Fruit fly (Drosophila melanogaster) whole organism: ENCODE data around the gene CG18547.

Experiments
- CG8478 ChIP-seq: fragments of >200 bp; optimal IDR thresholded peaks from 2 replicates; lab custom pipeline; 2018; ENCODE audit warnings: inconsistent platforms
- Dll ChIP-seq: fragments of >200 bp; optimal IDR thresholded peaks from 2 replicates; lab custom pipeline; 2017
- EcR ChIP-seq, 2 experiments: fragments of >200 bp; optimal IDR thresholded peaks; 2 replicates each; lab custom pipeline; 2017; ENCODE audit warnings: missing biosample characterization in 2 of 2, missing genetic modification characterization in 2 of 2, missing genetic modification reagents in 2 of 2
- pan ChIP-seq: fragments of >200 bp; optimal IDR thresholded peaks from 2 replicates; lab custom pipeline; 2017
- psq ChIP-seq: fragments of >200 bp; optimal IDR thresholded peaks from 2 replicates; lab custom pipeline; 2017
- usp ChIP-seq: fragments of >200 bp; optimal IDR thresholded peaks from 2 replicates; lab custom pipeline; 2017; ENCODE audit warnings: missing biosample characterization, missing genetic modification characterization, mixed read lengths

CG18547 gene

DNA sequence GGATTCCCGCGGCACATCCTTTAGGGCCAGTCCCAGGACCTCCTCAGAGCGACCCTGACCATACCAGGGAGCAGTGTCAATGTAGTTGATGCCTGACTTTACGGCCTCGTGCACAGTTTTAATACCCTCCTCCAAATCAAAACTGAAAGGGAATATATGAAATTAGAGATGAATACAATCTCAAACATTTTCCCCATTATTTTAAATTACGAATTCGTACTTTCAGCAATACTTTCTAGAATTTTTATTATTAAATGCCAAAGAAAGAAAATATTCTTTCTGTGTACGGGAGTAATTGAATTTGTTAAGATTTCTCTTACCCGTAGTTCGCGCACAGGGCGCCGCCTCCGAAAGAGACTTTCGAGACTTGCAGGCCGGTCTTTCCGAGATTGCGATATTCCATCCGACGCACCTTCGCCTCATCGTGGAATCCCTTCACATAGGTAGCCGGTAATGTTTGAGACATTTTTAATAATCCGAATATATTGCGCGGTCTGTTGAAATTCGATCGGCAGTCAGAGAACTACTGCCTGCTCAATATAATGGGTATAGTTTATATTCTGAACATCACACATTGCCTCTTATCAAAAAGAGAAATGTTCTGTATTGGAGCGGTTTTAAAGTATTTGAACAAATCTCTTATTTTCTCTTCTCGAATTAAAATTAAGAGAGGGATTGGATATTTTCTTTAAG lies at the start of gene CG18547:
Gene CG18547 (minus strand): TSS at position 512 of the 693 bp plus-strand sequence.
- TF ChIP-seq Dll (lab: Kevin White, UChicago): no peak
- TF ChIP-seq pan: no peak
- no peak for TF ChIP-seq CG8478
- TF ChIP-seq usp: no peak
- TF ChIP-seq psq (lab: Kevin White, UChicago): no peak
- TF ChIP-seq EcR (GFP tag; optimal IDR thresholded peaks at IDR 0.05; lab: Kevin White, UChicago): no peak

DNA sequence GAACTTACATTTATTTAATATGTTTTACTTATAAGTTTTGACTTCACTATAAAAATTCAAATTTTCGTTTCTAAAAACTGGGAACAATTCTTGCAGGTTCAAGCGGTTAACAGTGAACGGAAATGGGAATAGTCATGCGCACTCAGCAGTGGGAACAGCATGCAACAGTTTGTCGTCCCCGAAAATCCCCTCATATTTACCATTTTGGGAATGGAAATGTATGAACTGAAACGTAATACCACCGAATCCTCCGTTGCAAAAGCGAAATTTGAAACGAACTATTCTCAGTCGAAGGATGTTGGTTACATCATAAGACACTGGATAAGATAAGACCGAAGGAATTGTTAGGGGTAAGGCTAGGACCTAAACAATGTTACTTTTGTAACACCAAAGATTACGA lies 40.8 kb upstream of the CG18547 start:
- TF ChIP-seq EcR (GFP tag; optimal IDR thresholded peaks at IDR 0.05; lab: Kevin White, UChicago) (no peak), Dll (lab: Kevin White, UChicago) (no peak), CG8478 (no peak), pan (no peak), psq (lab: Kevin White, UChicago) (no peak), usp (no peak)

DNA sequence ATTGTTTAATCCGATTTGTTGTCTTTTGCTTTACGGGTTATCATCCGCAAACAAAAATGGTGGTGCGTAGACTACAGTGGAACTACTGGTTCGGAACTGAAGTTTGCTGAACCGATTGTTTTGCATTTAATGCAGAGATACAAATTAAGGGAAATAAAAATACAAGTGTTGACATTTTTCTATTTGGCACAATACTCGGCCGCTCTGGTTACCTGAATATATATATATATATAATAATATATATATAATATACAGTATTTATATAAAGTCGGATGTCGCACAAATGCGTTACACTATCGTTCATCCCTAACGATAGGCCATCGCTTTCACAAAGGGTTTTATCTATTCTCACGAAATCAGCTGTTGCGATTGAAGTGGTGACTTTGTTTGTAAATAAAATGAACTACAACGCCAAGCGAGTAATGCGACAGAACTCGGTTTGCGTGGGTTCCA lies 36.7 kb upstream of the CG18547 start, which contains the start of the genes DCAF12 and Spt3:
Gene DCAF12 (minus strand): TSS at position 204 of the 453 bp plus-strand sequence.
Gene Spt3 (plus strand): TSS at position 329 of the 453 bp plus-strand sequence.
- TF ChIP-seq psq (lab: Kevin White, UChicago): no peak
- no peak for TF ChIP-seq pan
- TF ChIP-seq Dll (lab: Kevin White, UChicago): no peak
- TF ChIP-seq usp: no peak
- TF ChIP-seq CG8478: no peak
- no peak for TF ChIP-seq EcR (GFP tag; optimal IDR thresholded peaks at IDR 0.05; lab: Kevin White, UChicago)

DNA sequence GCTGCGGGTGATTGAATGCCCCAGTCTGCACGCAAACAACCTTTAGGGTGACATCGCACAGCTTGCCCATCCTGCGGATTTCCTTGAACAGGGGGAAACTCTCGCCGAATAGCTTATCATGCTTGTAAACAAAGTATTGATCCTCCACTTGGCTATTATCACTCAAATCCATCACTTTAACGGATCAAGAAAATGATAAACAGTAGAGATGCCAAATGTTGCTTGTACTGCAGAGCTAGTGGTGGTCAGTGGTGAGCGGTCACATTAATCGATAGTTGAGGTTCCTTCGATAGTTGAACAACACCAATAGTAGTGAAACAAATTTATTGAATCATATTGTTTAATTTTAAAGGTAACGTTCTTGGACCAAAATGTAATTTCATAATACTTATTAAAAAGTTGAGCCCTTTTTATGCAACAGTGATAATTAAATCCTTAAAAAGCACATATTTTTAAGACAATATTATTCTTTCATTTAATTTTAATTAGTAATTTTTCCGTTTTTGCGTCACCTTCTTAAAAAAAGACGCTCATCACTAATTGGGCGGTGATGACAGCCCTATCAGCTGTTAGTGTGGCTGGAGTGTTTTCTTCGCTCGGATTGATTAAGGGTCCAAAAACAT lies 30.1 kb upstream of the CG18547 start, which contains the start of the genes KLHL18 and GCC185:
Gene KLHL18 (minus strand): TSS at position 233 of the 623 bp plus-strand sequence.
Gene GCC185 (plus strand): TSS at position 571 of the 623 bp plus-strand sequence.
- TF ChIP-seq pan: no peak

DNA sequence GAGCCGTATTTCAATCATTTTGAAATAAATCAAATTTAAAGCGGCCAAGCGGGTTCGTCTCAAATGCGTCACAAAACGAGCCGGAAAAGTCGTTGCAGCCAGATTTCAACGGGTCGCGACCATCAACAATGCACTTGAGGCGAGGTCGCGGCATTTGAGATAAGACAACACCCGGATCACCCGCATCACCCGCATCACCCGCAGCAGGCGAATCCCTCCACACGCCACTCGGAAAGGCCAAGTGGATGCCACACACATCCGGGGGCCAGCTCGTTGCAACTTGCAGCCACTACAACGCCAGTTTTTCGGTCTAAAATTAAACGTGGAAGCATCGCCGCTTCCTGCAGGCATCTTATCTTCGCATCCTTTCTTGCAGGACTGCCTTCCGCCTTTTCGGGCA lies 26.2 kb upstream of the CG18547 start:
- TF ChIP-seq usp (no peak), EcR (GFP tag; optimal IDR thresholded peaks at IDR 0.05; lab: Kevin White, UChicago) (no peak), CG8478 (no peak), pan (no peak), psq (lab: Kevin White, UChicago) (no peak), Dll (lab: Kevin White, UChicago) (no peak)

DNA sequence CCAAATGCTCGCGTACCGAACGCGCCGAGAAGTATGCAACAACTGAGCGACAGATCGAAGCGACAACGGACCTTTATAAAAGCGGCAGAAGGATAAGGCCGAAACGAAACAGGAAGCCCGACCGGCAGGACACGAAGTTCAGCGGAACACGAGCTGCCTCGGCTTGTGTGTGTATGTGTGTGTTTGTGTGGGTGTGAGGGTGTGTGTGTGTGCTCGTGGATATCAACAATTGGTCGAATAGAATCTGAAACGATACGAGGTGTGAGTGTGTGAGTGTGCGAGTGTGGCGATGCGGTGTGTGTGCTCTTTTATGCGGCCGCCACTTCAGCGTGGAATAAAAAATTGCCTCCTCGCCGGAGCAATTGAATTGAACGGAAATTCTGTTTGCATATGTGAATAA lies 25.2 kb upstream of the CG18547 start, which contains the start of gene Tk:
Gene Tk (minus strand): TSS at position 57 of the 400 bp plus-strand sequence.
- TF ChIP-seq psq (lab: Kevin White, UChicago) (no peak), CG8478 (no peak), usp (no peak), Dll (lab: Kevin White, UChicago) (no peak), pan (no peak), EcR (GFP tag; optimal IDR thresholded peaks at IDR 0.05; lab: Kevin White, UChicago) (no peak)

DNA sequence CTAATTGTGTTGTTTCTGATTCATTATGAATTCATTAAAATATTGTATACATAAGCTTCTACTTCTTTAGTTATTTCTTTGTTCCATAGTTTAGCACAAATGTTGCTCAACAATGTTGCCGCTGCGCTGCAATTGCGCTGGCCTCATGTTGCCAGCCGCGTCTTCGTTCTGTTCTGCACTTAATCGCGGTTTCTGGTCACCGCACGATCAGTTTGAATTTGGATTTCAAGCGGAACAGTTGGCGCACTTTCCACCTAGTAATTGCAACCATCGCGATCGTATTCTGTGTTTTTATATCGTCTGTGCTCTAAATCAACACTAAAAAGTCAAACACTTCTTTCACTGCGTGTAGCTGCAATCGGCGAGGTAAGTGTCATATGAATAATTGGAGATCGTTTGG lies 18.9 kb upstream of the CG18547 start, which contains the start of gene Ect3:
Gene Ect3 (plus strand): TSS at position 205 of the 400 bp plus-strand sequence.
- no peak for TF ChIP-seq CG8478

DNA sequence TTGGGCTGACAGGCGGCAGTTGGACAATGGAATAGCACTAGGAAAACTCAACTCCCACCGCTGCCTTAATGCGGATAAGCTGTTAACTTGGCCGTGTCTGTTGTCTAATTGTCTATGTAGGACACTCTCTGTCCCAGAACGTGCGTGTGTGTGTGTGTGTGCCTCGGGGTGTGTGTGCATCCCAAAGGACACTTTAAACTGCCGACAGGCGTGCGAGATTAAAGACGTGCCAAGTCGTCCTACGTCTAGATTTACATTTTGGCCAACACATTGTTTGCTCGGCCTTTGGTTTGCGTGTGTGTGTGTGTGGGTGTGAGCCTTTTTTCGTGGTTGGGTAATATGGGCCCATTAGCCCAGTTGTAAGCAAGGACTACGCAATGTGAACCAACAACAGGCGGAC lies 17.9 kb upstream of the CG18547 start:
- TF ChIP-seq EcR (GFP tag; optimal IDR thresholded peaks at IDR 0.05; lab: Kevin White, UChicago): no peak
- TF ChIP-seq pan: no peak
- TF ChIP-seq Dll (lab: Kevin White, UChicago): no peak
- TF ChIP-seq CG8478: no peak
- no peak for TF ChIP-seq usp
- TF ChIP-seq psq (lab: Kevin White, UChicago): no peak

DNA sequence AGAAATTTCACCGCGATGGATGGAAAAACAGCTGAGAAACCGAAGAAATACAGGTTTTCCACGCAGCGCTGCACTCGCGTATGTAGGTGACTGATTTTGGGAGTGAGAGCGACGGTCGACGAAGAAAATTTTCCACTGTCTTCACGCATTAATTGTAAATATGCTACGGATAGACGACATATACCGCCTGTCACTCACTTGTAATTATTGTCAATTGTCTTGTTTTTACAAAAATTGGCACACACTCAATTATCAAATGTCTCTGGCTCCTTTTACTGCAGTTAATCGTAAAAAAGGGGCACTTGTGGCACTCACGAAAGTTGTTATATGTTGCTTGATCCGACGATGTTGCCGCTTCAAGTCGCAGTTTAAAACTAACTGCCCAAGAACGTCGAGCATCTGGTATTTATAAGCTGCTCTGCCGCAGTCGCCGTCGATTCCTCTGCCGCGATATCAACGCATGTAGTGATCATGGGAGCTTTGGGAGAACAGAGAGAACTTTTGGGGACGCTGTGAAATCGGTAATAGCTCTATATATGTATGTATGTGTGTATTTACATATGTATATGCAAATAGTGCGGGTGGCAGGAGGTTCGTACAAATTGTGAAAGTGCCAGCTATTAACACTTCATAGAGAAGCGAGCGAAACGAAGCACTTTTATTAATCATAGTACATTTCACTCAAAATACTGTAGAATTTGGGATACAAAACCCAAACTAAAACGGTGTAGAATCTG lies 12.9 kb upstream of the CG18547 start, which contains the start of gene mfas:
Gene mfas (minus strand): TSS at position 382 of the 737 bp plus-strand sequence.
- no peak for TF ChIP-seq EcR (GFP tag; optimal IDR thresholded peaks at IDR 0.05; lab: Kevin White, UChicago)
- no peak for TF ChIP-seq Dll (lab: Kevin White, UChicago)
- TF ChIP-seq CG8478: no peak
- no peak for TF ChIP-seq usp
- no peak for TF ChIP-seq pan
- no peak for TF ChIP-seq psq (lab: Kevin White, UChicago)

DNA sequence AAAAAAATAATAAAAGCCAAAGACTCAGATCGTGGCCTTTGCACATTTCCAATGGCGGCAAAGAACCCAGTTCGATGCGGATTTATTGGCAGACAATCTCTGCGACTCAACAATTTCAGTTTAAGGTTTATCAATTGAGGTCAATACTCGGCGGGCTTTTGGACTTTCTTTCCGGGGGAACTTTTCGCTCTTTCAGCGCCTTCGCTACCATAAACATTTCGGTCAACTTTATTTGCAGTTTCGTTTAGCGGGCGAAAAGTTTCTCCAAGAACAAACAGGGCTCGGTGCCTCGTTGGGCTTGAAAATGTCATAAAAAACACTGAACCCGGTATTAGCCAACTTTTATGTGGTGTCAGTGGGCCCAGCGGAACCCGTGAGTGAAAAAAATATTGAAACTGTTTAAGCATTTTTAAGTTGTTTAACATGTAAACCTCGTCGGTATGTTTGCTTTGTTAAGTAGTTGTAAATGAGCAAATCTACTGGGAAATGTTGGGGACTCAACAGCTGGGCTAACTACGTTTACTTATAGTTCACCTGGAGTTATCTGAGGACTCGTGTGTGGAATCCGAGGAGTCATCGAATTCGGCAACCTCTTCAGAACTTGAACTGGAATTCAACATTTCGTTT lies 11.5 kb upstream of the CG18547 start:
- TF ChIP-seq EcR (GFP tag; optimal IDR thresholded peaks at IDR 0.05; lab: Kevin White, UChicago) (no peak), pan (no peak), Dll (lab: Kevin White, UChicago) (no peak), usp (no peak), CG8478 (no peak), psq (lab: Kevin White, UChicago) (no peak)

DNA sequence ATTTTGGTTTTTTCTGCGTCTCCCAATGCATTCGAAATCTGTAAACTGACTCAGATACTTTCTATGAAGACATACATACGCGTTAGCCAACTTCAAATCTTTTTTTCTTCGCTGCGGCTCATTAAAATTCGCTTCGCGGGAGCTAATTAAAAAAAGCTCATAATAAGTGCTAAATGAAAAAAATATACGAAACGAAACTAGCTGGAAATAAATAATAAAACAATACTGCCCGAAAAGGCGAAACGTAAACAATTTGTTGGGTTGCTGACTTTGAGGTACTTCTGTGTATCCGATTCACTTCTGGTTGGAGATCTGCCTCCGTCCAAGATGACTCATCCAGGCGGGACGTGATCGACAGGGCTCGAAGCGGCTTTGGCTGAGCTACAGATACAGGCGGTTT lies 9.8 kb upstream of the CG18547 start:
- TF ChIP-seq Dll (lab: Kevin White, UChicago): no peak
- no peak for TF ChIP-seq pan
- no peak for TF ChIP-seq CG8478
- no peak for TF ChIP-seq psq (lab: Kevin White, UChicago)
- no peak for TF ChIP-seq usp
- TF ChIP-seq EcR (GFP tag; optimal IDR thresholded peaks at IDR 0.05; lab: Kevin White, UChicago): no peak

DNA sequence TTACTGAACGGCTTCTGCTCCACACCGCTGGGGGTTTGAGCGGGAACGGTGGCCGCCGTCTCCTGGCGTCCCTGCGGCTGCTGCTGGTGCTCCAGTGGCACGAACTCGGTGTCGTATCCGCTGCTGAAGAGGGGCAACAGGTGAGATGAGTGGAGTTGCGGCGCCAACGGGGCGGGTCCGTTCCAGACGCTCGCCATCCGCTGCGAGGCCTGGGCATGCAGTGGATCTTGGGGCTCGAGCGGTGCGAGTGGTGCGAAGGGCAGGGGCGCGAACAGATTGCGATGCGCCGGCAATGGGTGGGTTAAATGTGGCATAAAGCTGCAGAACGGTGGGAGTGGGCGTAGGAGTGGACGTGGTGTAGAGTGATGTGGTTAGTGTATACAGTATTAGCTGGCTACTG lies 9.0 kb upstream of the CG18547 start:
- TF ChIP-seq pan (no peak), EcR (GFP tag; optimal IDR thresholded peaks at IDR 0.05; lab: Kevin White, UChicago) (no peak), Dll (lab: Kevin White, UChicago) (no peak), psq (lab: Kevin White, UChicago) (no peak), usp (no peak), CG8478 (no peak)
